Fruit fly (Drosophila melanogaster) whole organism, prepupa: ENCODE measurements around the gene Pgant6.

ENCODE experiments used
- Blimp-1 ChIP-seq: fragments of 200-800 bp; sonication (Bioruptor generic); optimal IDR thresholded peaks from 3 replicates; lab custom pipeline; 2017; ENCODE audit warnings: missing biosample characterization, missing genetic modification characterization, mild to moderate bottlenecking, moderate library complexity, missing genetic modification reagents
- CG10631 ChIP-seq: fragments of 200-800 bp; sonication (Bioruptor generic); optimal IDR thresholded peaks from 2 replicates; lab custom pipeline; 2016; ENCODE audit warnings: missing biosample characterization, missing genetic modification characterization
- CG10669 ChIP-seq: fragments of 200-800 bp; sonication (Bioruptor generic); optimal IDR thresholded peaks from 3 replicates; lab custom pipeline; 2018; ENCODE audit warnings: missing biosample characterization, mild to moderate bottlenecking, missing genetic modification characterization, moderate library complexity
- CG11294 ChIP-seq: fragments of 200-800 bp; sonication (Bioruptor generic); IDR thresholded peaks from 2 replicates; pipeline ENCODE4 v1.3.6; 2022; ENCODE audit warnings: missing biosample characterization, missing genetic modification characterization
- CG11762 ChIP-seq: fragments of 200-800 bp; sonication (Bioruptor generic); optimal IDR thresholded peaks from 3 replicates; lab custom pipeline; 2016; ENCODE audit warnings: missing biosample characterization, missing genetic modification characterization; ENCODE audit not compliant: insufficient read depth
- CG11902 ChIP-seq: fragments of 200-800 bp; sonication (Bioruptor generic); optimal IDR thresholded peaks from 3 replicates; lab custom pipeline; 2016; ENCODE audit warnings: missing biosample characterization, missing genetic modification characterization
- CG15336 ChIP-seq: fragments of 200-800 bp; sonication (Bioruptor generic); IDR thresholded peaks from 2 replicates; pipeline ENCODE4 v1.3.6; 2022; ENCODE audit warnings: missing biosample characterization, missing genetic modification characterization
- CG1621 ChIP-seq: fragments of 200-800 bp; sonication (Bioruptor generic); optimal IDR thresholded peaks from 3 replicates; lab custom pipeline; 2018; ENCODE audit warnings: missing biosample characterization, mild to moderate bottlenecking, missing genetic modification characterization
- CG16779 ChIP-seq: fragments of 200-800 bp; sonication (Bioruptor generic); optimal IDR thresholded peaks from 3 replicates; lab custom pipeline; 2017; ENCODE audit warnings: missing biosample characterization, mild to moderate bottlenecking, missing genetic modification characterization
- CG31627 ChIP-seq: fragments of 200-800 bp; sonication (Bioruptor generic); optimal IDR thresholded peaks from 3 replicates; lab custom pipeline; 2016; ENCODE audit warnings: missing biosample characterization, missing genetic modification characterization
- CG34406 ChIP-seq: fragments of 200-800 bp; sonication (Bioruptor generic); optimal IDR thresholded peaks from 3 replicates; lab custom pipeline; 2016; ENCODE audit warnings: missing biosample characterization, missing genetic modification characterization
- CG4318 ChIP-seq: fragments of 200-800 bp; sonication (Bioruptor generic); optimal IDR thresholded peaks from 3 replicates; lab custom pipeline; 2017; ENCODE audit warnings: missing biosample characterization, mild to moderate bottlenecking, missing genetic modification characterization
- CG6163 ChIP-seq: fragments of 200-800 bp; sonication (Bioruptor generic); IDR thresholded peaks from 3 replicates; pipeline ENCODE4 v1.3.6; 2022; ENCODE audit warnings: missing biosample characterization, missing genetic modification characterization
- CG6792 ChIP-seq: fragments of 200-800 bp; sonication (Bioruptor generic); optimal IDR thresholded peaks from 3 replicates; lab custom pipeline; 2016; ENCODE audit warnings: missing biosample characterization, missing genetic modification characterization
- CG6808 ChIP-seq: fragments of 200-800 bp; sonication (Bioruptor generic); optimal IDR thresholded peaks from 3 replicates; lab custom pipeline; 2017; ENCODE audit warnings: missing biosample characterization, missing genetic modification characterization, mild to moderate bottlenecking, moderate library complexity, missing genetic modification reagents
- CG7368 ChIP-seq: fragments of 200-800 bp; sonication (Bioruptor generic); optimal IDR thresholded peaks from 3 replicates; lab custom pipeline; 2016; ENCODE audit warnings: missing biosample characterization, missing genetic modification characterization
- CG8119 ChIP-seq: fragments of 200-800 bp; sonication (Bioruptor generic); IDR thresholded peaks from 3 replicates; pipeline ENCODE4 v1.3.6; 2022; ENCODE audit warnings: missing biosample characterization, missing genetic modification characterization
- CG8319 ChIP-seq: fragments of 200-800 bp; sonication (Bioruptor generic); optimal IDR thresholded peaks from 3 replicates; lab custom pipeline; 2016; ENCODE audit warnings: missing biosample characterization, missing genetic modification characterization
- CG8632 ChIP-seq: fragments of 200-800 bp; sonication (Bioruptor generic); optimal IDR thresholded peaks from 3 replicates; lab custom pipeline; 2016; ENCODE audit warnings: missing biosample characterization, missing genetic modification characterization
- CG9139 ChIP-seq: fragments of 200-800 bp; sonication (Bioruptor generic); optimal IDR thresholded peaks from 3 replicates; lab custom pipeline; 2017; ENCODE audit warnings: missing biosample characterization, mild to moderate bottlenecking, missing genetic modification characterization
- Eip78C ChIP-seq: fragments of 200-800 bp; sonication (Bioruptor generic); peaks from one replicate; lab custom pipeline; 2016; ENCODE audit warnings: missing biosample characterization, missing genetic modification characterization
- Eip93F ChIP-seq: fragments of 200-800 bp; sonication (Bioruptor generic); optimal IDR thresholded peaks from 2 replicates; lab custom pipeline; 2016; ENCODE audit warnings: missing biosample characterization, mild to moderate bottlenecking, missing genetic modification characterization
- Gug ChIP-seq: fragments of 200-800 bp; sonication (Bioruptor generic); IDR thresholded peaks from 2 replicates; pipeline ENCODE4 v1.3.6; 2022; ENCODE audit warnings: missing biosample characterization, missing genetic modification characterization
- Hr38 ChIP-seq: sonication (Bioruptor generic); optimal IDR thresholded peaks from 2 replicates; lab custom pipeline; 2016; ENCODE audit warnings: missing biosample characterization, missing genetic modification characterization
- Hr39 ChIP-seq: fragments of 200-800 bp; sonication (Bioruptor generic); optimal IDR thresholded peaks from 2 replicates; lab custom pipeline; 2016; ENCODE audit warnings: missing biosample characterization, missing genetic modification characterization
- Hr4 ChIP-seq: fragments of 200-800 bp; sonication (Bioruptor generic); optimal IDR thresholded peaks from 3 replicates; lab custom pipeline; 2016; ENCODE audit warnings: missing biosample characterization, missing genetic modification characterization
- Lpt ChIP-seq: fragments of 200-800 bp; sonication (Bioruptor generic); optimal IDR thresholded peaks from 3 replicates; lab custom pipeline; 2016; ENCODE audit warnings: missing biosample characterization, missing genetic modification characterization
- Smox ChIP-seq: fragments of 200-800 bp; sonication (Bioruptor generic); optimal IDR thresholded peaks from 3 replicates; lab custom pipeline; 2016; ENCODE audit warnings: missing biosample characterization, missing genetic modification characterization
- Sox102F ChIP-seq: fragments of 200-800 bp; sonication (Bioruptor generic); optimal IDR thresholded peaks from 2 replicates; lab custom pipeline; 2016; ENCODE audit warnings: missing biosample characterization, mild to moderate bottlenecking, missing genetic modification characterization
- Sox14 ChIP-seq: fragments of 200-800 bp; sonication (Bioruptor generic); optimal IDR thresholded peaks from 3 replicates; lab custom pipeline; 2016; ENCODE audit warnings: missing biosample characterization, missing genetic modification characterization
- Sox15 ChIP-seq: fragments of 200-800 bp; sonication (Bioruptor generic); optimal IDR thresholded peaks from 3 replicates; lab custom pipeline; 2016; ENCODE audit warnings: missing biosample characterization, missing genetic modification characterization
- achi ChIP-seq: fragments of 200-800 bp; sonication (Bioruptor generic); optimal IDR thresholded peaks from 3 replicates; lab custom pipeline; 2016; ENCODE audit warnings: missing biosample characterization, missing genetic modification characterization
- cyc ChIP-seq: fragments of 200-800 bp; sonication (Bioruptor generic); optimal IDR thresholded peaks from 3 replicates; lab custom pipeline; 2016; ENCODE audit warnings: missing biosample characterization, missing genetic modification characterization
- dac ChIP-seq: fragments of 200-800 bp; sonication (Bioruptor generic); optimal IDR thresholded peaks from 2 replicates; lab custom pipeline; 2017; ENCODE audit warnings: missing biosample characterization, mild to moderate bottlenecking, missing genetic modification characterization
- dsx ChIP-seq: fragments of 200-800 bp; optimal IDR thresholded peaks from 3 replicates; lab custom pipeline; 2019; ENCODE audit warnings: missing biosample characterization, mild to moderate bottlenecking, missing genetic modification characterization, moderate library complexity; ENCODE audit not compliant: poor library complexity, severe bottlenecking
- eg ChIP-seq: fragments of 200-800 bp; sonication (Bioruptor generic); IDR thresholded peaks from 3 replicates; pipeline ENCODE4 v1.3.6; 2022; ENCODE audit warnings: missing biosample characterization, missing genetic modification characterization
- fd59A ChIP-seq: fragments of 200-800 bp; sonication (Bioruptor generic); optimal IDR thresholded peaks from 2 replicates; lab custom pipeline; 2017; ENCODE audit warnings: missing biosample characterization, mild to moderate bottlenecking, missing genetic modification characterization, missing genetic modification reagents
- fd85E ChIP-seq: fragments of 200-800 bp; sonication (Bioruptor generic); optimal IDR thresholded peaks from 3 replicates; lab custom pipeline; 2016; ENCODE audit warnings: missing biosample characterization, missing genetic modification characterization
- fkh ChIP-seq: fragments of 200-800 bp; sonication (Bioruptor generic); optimal IDR thresholded peaks from 3 replicates; lab custom pipeline; 2017; ENCODE audit warnings: missing biosample characterization, mild to moderate bottlenecking, missing genetic modification characterization, moderate library complexity
- lz ChIP-seq: fragments of 200-800 bp; sonication (Bioruptor generic); optimal IDR thresholded peaks from 3 replicates; lab custom pipeline; 2016; ENCODE audit warnings: missing biosample characterization, missing genetic modification characterization
- net ChIP-seq: fragments of 200-800 bp; sonication (Bioruptor generic); optimal IDR thresholded peaks from 3 replicates; lab custom pipeline; 2016; ENCODE audit warnings: missing biosample characterization, missing genetic modification characterization
- pdm3 ChIP-seq: fragments of 200-800 bp; sonication (Bioruptor generic); optimal IDR thresholded peaks from 3 replicates; lab custom pipeline; 2016; ENCODE audit warnings: missing biosample characterization, missing genetic modification characterization
- spab ChIP-seq: fragments of 200-800 bp; sonication (Bioruptor generic); optimal IDR thresholded peaks from 2 replicates; lab custom pipeline; 2017; ENCODE audit warnings: missing biosample characterization, mild to moderate bottlenecking, missing genetic modification characterization, missing genetic modification reagents
- ss ChIP-seq, 2 experiments: fragments of 200-800 bp; sonication (Bioruptor generic); optimal IDR thresholded peaks; 2 replicates in 1 of 2; 3 replicates in 1 of 2; lab custom pipeline; 2017 to 2018; ENCODE audit warnings: mild to moderate bottlenecking in 2 of 2, missing biosample characterization in 2 of 2, missing genetic modification characterization in 2 of 2, moderate library complexity in 1 of 2
- svp ChIP-seq: fragments of 200-800 bp; sonication (Bioruptor generic); peaks from one replicate; lab custom pipeline; 2016; ENCODE audit warnings: missing biosample characterization, missing genetic modification characterization
- vri ChIP-seq: fragments of 200-800 bp; sonication (Bioruptor generic); optimal IDR thresholded peaks from 3 replicates; lab custom pipeline; 2016; ENCODE audit warnings: missing biosample characterization, mild to moderate bottlenecking, missing genetic modification characterization

Gene Pgant6

DNA sequence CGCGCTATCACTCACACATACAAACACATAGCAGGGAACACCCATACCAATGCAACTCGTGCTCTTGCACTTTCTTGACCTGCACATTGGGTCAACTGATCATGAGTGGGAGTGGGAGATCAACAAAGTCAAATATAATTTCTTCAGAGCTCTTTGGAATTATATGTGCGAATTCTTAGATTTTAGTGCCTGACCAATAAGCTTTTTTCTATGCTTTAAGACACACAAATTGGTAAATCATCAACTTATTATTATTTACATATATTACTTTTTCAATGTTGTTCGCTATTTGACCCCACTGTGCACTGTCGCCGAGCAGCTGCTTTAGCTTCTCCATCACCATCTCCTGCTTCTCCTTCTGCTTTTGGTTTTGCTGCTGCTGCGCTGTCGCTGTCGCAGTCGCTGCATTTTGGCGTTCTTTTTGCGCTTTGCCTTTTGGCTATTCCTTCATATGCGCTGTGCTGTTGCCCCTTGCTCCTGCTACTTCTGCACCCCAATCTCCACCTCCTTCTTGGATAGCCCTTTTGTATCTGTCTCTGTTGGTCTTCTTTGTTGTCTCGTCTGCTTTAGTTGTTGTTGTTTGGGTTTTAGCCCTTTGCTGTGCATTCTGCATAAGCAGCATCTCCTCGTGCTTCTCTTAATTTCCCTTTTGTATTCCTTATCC lies 42.1 kb downstream of the Pgant6 start (continued):
- TF ChIP-seq CG6792 (GFP tag; lab: Kevin White, UChicago) (peak; percentile 99), CG34406 (peak; percentile 99), CG4318 (peak; percentile 98), fd59A (peak; percentile 99), CG16779 (tag; lab: Kevin White, UChicago) (peak; percentile 96), Eip93F (GFP tag; lab: Kevin White, UChicago) (peak; percentile 93), CG10631 (GFP tag; lab: Kevin White, UChicago) (peak; percentile 99), Hr39 (peak; percentile 98), CG10669 (GFP tag; lab: Kevin White, UChicago) (peak; percentile 99), Smox (GFP tag; lab: Kevin White, UChicago) (peak; percentile 99), Blimp-1 (GFP tag; lab: Kevin White, UChicago) (peak; percentile 90), CG6163 (peak; percentile 94), Lpt (GFP tag; lab: Kevin White, UChicago) (peak; percentile 97), dac (peak; percentile 94), Gug (GFP tag; lab: Robert Waterston, UW) (peak; percentile 96), CG15336 (GFP tag; lab: Robert Waterston, UW) (peak; percentile 98), Hr4 (GFP tag; lab: Kevin White, UChicago) (peak; percentile 98), spab (GFP tag; lab: Kevin White, UChicago) (peak; percentile 99), Eip78C (GFP tag; lab: Kevin White, UChicago) (peak; percentile 100), Hr38 (GFP tag; lab: Kevin White, UChicago) (no peak), achi (GFP tag; lab: Kevin White, UChicago) (peak; percentile 99)

DNA sequence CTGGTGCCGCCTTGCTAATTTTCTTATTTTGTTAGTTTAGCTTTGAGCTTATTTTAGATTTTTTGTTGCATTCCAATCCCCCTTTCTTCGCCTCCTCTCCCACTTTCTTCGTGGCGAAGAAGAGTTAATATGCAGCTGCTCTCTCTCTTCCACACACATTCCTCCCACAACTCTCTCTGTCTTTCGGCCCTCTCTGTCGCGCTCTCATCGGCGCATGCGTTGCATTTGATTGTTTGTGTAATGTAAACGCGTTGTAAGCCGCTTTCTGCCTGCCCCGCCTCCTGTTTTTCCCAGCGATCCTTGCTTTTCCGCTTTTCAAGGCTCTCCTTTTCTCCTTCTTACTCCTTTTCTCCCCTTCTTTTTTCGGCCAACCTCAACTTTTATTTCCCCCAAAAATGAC lies 42.7 kb downstream of the Pgant6 start:
- TF ChIP-seq Eip78C (GFP tag; lab: Kevin White, UChicago): peak; percentile 73
- TF ChIP-seq svp: no peak

DNA sequence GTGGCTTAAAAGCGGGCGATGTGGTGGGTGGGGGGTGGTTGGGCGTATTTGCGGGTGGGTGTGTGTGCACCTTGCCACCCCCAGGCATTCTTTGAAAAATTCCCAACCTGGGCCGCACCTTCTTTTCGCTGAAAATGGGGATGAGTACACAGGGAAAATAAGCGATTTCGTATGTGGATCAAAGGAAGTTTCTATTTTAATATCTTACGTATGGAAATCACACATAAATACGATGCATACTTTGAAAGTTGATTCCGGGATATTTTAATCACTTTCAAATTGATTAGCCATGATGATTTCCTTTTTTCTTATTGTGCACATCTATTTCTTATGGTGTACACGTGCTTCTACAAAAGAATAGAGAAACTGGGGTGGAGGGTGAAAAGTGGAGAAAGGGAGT lies 43.3 kb downstream of the Pgant6 start:
- no peak for TF ChIP-seq Sox102F (GFP tag; lab: Kevin White, UChicago)
- no peak for TF ChIP-seq lz (GFP tag; lab: Kevin White, UChicago)
- TF ChIP-seq Hr39: peak; percentile 6
- TF ChIP-seq CG7368: peak; percentile 11
- TF ChIP-seq vri (GFP tag; lab: Kevin White, UChicago): no peak
- TF ChIP-seq CG11762 (GFP tag; lab: Kevin White, UChicago): no peak
- TF ChIP-seq CG31627 (GFP tag; lab: Kevin White, UChicago): no peak
- no peak for TF ChIP-seq Sox14 (GFP tag; lab: Kevin White, UChicago)
- no peak for TF ChIP-seq net (GFP tag; lab: Kevin White, UChicago)
- no peak for TF ChIP-seq CG6808 (GFP tag; lab: Kevin White, UChicago)
- no peak for TF ChIP-seq fd59A
- TF ChIP-seq CG34406: no peak
- no peak for TF ChIP-seq Hr4 (GFP tag; lab: Kevin White, UChicago)
- TF ChIP-seq CG8319: no peak
- no peak for TF ChIP-seq Eip93F (GFP tag; lab: Kevin White, UChicago)
- 0 out of 3 replicates have a peak, but pooled peaks have one; percentile 31 for TF ChIP-seq eg
- no peak for TF ChIP-seq CG8119 (GFP tag; lab: Robert Waterston, UW)
- no peak for TF ChIP-seq ss (GFP tag; optimal IDR thresholded peaks at IDR 0.05; lab: Kevin White, UChicago)
- peak; percentile 30; the same call in 1 of the 2 replicates for TF ChIP-seq CG15336 (GFP tag; lab: Robert Waterston, UW)
- TF ChIP-seq CG11902: no peak
- TF ChIP-seq CG6792 (GFP tag; lab: Kevin White, UChicago): no peak
- no peak for TF ChIP-seq CG10631 (GFP tag; lab: Kevin White, UChicago)
- no peak for TF ChIP-seq fd85E (GFP tag; lab: Kevin White, UChicago)
- TF ChIP-seq dsx (GFP tag; lab: Kevin White, UChicago): no peak
- TF ChIP-seq CG9139 (GFP tag; lab: Kevin White, UChicago): no peak
- TF ChIP-seq CG1621 (tag; lab: Kevin White, UChicago): no peak
- no peak for TF ChIP-seq Lpt (GFP tag; lab: Kevin White, UChicago)
- TF ChIP-seq dac: no peak
- TF ChIP-seq CG11294: no peak
- TF ChIP-seq CG8632: no peak
- TF ChIP-seq pdm3 (GFP tag; lab: Kevin White, UChicago): no peak
- TF ChIP-seq achi (GFP tag; lab: Kevin White, UChicago): peak; percentile 9
- no peak for TF ChIP-seq cyc (GFP tag; lab: Kevin White, UChicago)
- TF ChIP-seq fkh (GFP tag; lab: Kevin White, UChicago): no peak
- TF ChIP-seq Sox15 (GFP tag; lab: Kevin White, UChicago): no peak
